Worm (Caenorhabditis elegans) whole organism, late embryonic: ENCODE measurements around the gene nlp-57.

ENCODE experiments used
- F13H6.1 ChIP-seq: sonication (generic microtip); optimal IDR thresholded peaks from 2 replicates; lab custom pipeline; 2016; ENCODE audit warnings: missing genetic modification characterization, missing compliant biosample characterization
- K02D7.2 ChIP-seq: sonication (generic microtip); optimal IDR thresholded peaks from 2 replicates; lab custom pipeline; 2017; ENCODE audit warnings: mild to moderate bottlenecking, missing genetic modification characterization, missing compliant biosample characterization
- T23F11.4 ChIP-seq: fragments of 200-800 bp; sonication (Bioruptor generic); optimal IDR thresholded peaks from 2 replicates; lab custom pipeline; 2018; ENCODE audit warnings: mild to moderate bottlenecking, missing genetic modification characterization, missing compliant biosample characterization
- ama-1 ChIP-seq: fragments of 150-350 bp; optimal IDR thresholded peaks from 2 replicates; lab custom pipeline; 2014
- ceh-14 ChIP-seq: sonication (generic microtip); optimal IDR thresholded peaks from 2 replicates; lab custom pipeline; 2016; ENCODE audit warnings: missing genotype, missing genetic modification characterization, missing compliant biosample characterization
- ceh-18 ChIP-seq: sonication (generic microtip); optimal IDR thresholded peaks from 2 replicates; lab custom pipeline; 2016; ENCODE audit warnings: missing genetic modification characterization, missing compliant biosample characterization
- ceh-19 ChIP-seq: fragments of 200-800 bp; sonication (Bioruptor generic); optimal IDR thresholded peaks from 2 replicates; lab custom pipeline; 2018; ENCODE audit warnings: mild to moderate bottlenecking, missing genetic modification characterization, missing compliant biosample characterization
- ceh-2 ChIP-seq: sonication (generic microtip); optimal IDR thresholded peaks from 2 replicates; lab custom pipeline; 2016; ENCODE audit warnings: missing genotype, missing genetic modification characterization, missing compliant biosample characterization
- ceh-22 ChIP-seq: sonication (generic microtip); optimal IDR thresholded peaks from 2 replicates; lab custom pipeline; 2017; ENCODE audit warnings: missing biosample characterization, missing genetic modification characterization
- ceh-24 ChIP-seq: sonication (generic microtip); optimal IDR thresholded peaks from 2 replicates; lab custom pipeline; 2016; ENCODE audit warnings: mild to moderate bottlenecking, missing genetic modification characterization, missing compliant biosample characterization
- che-1 ChIP-seq: sonication (generic microtip); optimal IDR thresholded peaks from 2 replicates; lab custom pipeline; 2016; ENCODE audit warnings: mild to moderate bottlenecking, missing genetic modification characterization, missing compliant biosample characterization
- dmd-4 ChIP-seq: sonication (generic microtip); optimal IDR thresholded peaks from 2 replicates; lab custom pipeline; 2016; ENCODE audit warnings: borderline replicate concordance, missing genetic modification characterization, missing compliant biosample characterization
- elt-2 ChIP-seq: sonication (generic microtip); optimal IDR thresholded peaks from 2 replicates; lab custom pipeline; 2016; ENCODE audit warnings: missing genetic modification reagents, missing genetic modification characterization, missing compliant biosample characterization
- ets-4 ChIP-seq: sonication (generic microtip); optimal IDR thresholded peaks from 2 replicates; lab custom pipeline; 2016; ENCODE audit warnings: missing genetic modification characterization, missing compliant biosample characterization
- eyg-1 ChIP-seq: sonication (generic microtip); optimal IDR thresholded peaks from 2 replicates; lab custom pipeline; 2016; ENCODE audit warnings: missing genotype, missing genetic modification characterization, missing compliant biosample characterization
- fkh-10 ChIP-seq: fragments of 150-350 bp; optimal IDR thresholded peaks from 2 replicates; lab custom pipeline; 2014; ENCODE audit warnings: missing biosample characterization, missing genetic modification reagents, missing genetic modification characterization
- gmeb-2 ChIP-seq: sonication (generic microtip); optimal IDR thresholded peaks from 2 replicates; lab custom pipeline; 2016; ENCODE audit warnings: missing genetic modification characterization, inconsistent platforms, missing compliant biosample characterization
- hlh-15 ChIP-seq: sonication (generic microtip); optimal IDR thresholded peaks from 2 replicates; lab custom pipeline; 2016; ENCODE audit warnings: missing genetic modification characterization, missing compliant biosample characterization
- hlh-30 ChIP-seq: sonication (generic microtip); optimal IDR thresholded peaks from 2 replicates; lab custom pipeline; 2017; ENCODE audit warnings: antibody characterized with exemption, missing genetic modification characterization, missing compliant biosample characterization; ENCODE audit not compliant: insufficient read depth
- hlh-6 ChIP-seq: sonication (generic microtip); optimal IDR thresholded peaks from 2 replicates; lab custom pipeline; 2016; ENCODE audit warnings: missing genotype, missing genetic modification characterization, missing compliant biosample characterization
- lin-11 ChIP-seq: fragments of 200-800 bp; sonication (Bioruptor generic); optimal IDR thresholded peaks from 2 replicates; lab custom pipeline; 2018; ENCODE audit warnings: mild to moderate bottlenecking, missing genetic modification characterization, missing compliant biosample characterization
- madf-2 ChIP-seq: sonication (generic microtip); optimal IDR thresholded peaks from 2 replicates; lab custom pipeline; 2017; ENCODE audit warnings: missing genetic modification characterization, missing compliant biosample characterization
- mec-3 ChIP-seq: sonication (generic microtip); optimal IDR thresholded peaks from 2 replicates; lab custom pipeline; 2016; ENCODE audit warnings: borderline replicate concordance, missing genetic modification characterization, missing compliant biosample characterization
- pag-3 ChIP-seq: sonication (generic microtip); optimal IDR thresholded peaks from 2 replicates; lab custom pipeline; 2016; ENCODE audit warnings: missing compliant biosample characterization, missing genetic modification characterization, borderline replicate concordance
- pha-2 ChIP-seq: sonication (generic microtip); optimal IDR thresholded peaks from 2 replicates; lab custom pipeline; 2017; ENCODE audit warnings: mild to moderate bottlenecking, missing genetic modification characterization, missing compliant biosample characterization
- pha-4 ChIP-seq: fragments of 150-350 bp; optimal IDR thresholded peaks from 2 replicates; lab custom pipeline; 2018; ENCODE audit warnings: missing biosample characterization, missing genetic modification reagents, missing genetic modification characterization
- pqm-1 ChIP-seq: sonication (generic microtip); optimal IDR thresholded peaks from 2 replicates; lab custom pipeline; 2016; ENCODE audit warnings: missing genetic modification characterization, missing compliant biosample characterization
- ref-2 ChIP-seq: sonication (generic microtip); optimal IDR thresholded peaks from 2 replicates; lab custom pipeline; 2016; ENCODE audit warnings: missing genetic modification characterization, missing compliant biosample characterization
- rnt-1 ChIP-seq: sonication (generic microtip); optimal IDR thresholded peaks from 2 replicates; lab custom pipeline; 2016; ENCODE audit warnings: missing genetic modification characterization, missing compliant biosample characterization
- sox-4 ChIP-seq: sonication (generic microtip); optimal IDR thresholded peaks from 2 replicates; lab custom pipeline; 2017; ENCODE audit warnings: mild to moderate bottlenecking, missing genetic modification characterization, inconsistent platforms, missing compliant biosample characterization
- syd-9 ChIP-seq: sonication (generic microtip); optimal IDR thresholded peaks from 2 replicates; lab custom pipeline; 2016; ENCODE audit warnings: mild to moderate bottlenecking, missing genetic modification characterization, moderate library complexity, missing compliant biosample characterization
- tbx-2 ChIP-seq: sonication (generic microtip); optimal IDR thresholded peaks from 2 replicates; lab custom pipeline; 2016; ENCODE audit warnings: missing genetic modification characterization, missing compliant biosample characterization
- unc-3 ChIP-seq, 2 experiments: fragments of 200-800 bp in 1 of 2; sonication (Bioruptor generic) in 1 of 2; sonication (generic microtip) in 1 of 2; conservative IDR thresholded peaks in 1 of 2; optimal IDR thresholded peaks in 1 of 2; 2 replicates each; pipeline versions ENCODE4 v1.3.6 to Lab custom; 2016 to 2022; ENCODE audit warnings: missing compliant biosample characterization in 2 of 2, missing genetic modification characterization in 2 of 2, missing genetic modification reagents in 1 of 2
- unc-42 ChIP-seq: sonication (generic microtip); optimal IDR thresholded peaks from 2 replicates; lab custom pipeline; 2016; ENCODE audit warnings: missing genotype, missing genetic modification characterization, missing compliant biosample characterization
- unc-86 ChIP-seq: sonication (generic microtip); optimal IDR thresholded peaks from 2 replicates; lab custom pipeline; 2016; ENCODE audit warnings: missing genetic modification characterization, missing compliant biosample characterization
- ztf-16 ChIP-seq: sonication (generic microtip); optimal IDR thresholded peaks from 2 replicates; lab custom pipeline; 2017; ENCODE audit warnings: missing genetic modification characterization, missing compliant biosample characterization

The nlp-57 gene

DNA sequence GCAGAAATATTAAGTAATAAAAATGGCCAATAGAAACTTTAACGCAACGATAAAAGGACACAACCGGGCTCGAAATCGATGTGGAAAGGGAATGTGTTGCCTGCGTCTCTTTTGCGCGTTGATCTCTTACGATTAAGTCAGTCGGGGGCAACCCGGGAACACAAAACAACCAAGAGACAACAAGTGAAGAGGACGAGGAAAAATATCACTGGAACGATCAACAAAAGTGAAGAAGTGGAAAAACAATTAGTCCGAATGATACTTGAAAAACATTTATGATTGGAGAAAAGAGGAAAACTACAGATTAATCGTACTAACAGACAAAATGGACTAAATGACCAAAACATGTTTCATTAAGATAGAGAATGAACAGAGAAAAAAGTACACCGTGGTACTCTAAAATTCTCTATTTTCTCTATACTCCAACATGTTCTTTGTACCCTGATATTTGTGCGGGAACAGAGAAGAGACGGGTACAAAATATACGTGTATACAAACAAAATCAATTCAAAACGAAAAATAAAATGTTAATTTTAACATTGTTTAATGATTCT is 6.5 kb upstream of the nlp-57 start, which contains the start of gene F08G12.5:
Gene F08G12.5, minus strand, starts transcription at position 1 of the 554 bp plus-strand sequence.
- TF ChIP-seq dmd-4 (no peak), elt-2 (tag; lab: Kevin White, UChicago) (peak; percentile 1)

DNA sequence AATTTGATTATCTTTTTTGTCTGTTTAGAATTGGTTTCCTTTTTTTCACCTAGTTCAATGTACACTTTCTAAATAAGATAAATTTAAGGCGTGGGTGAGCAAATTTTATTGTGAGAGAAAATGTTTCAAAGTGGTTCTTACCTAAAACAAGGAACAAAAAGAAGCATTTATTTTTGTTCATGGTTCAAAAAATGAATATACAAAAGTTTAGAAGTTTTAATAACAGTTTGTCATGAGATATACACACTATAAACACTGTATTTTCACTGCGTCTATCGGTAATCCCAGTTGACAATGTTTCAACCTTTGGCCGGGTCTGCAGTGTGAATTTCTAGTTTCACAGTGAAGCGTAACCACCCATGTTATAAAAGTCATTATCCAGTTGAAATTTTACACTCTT is 1.5 kb upstream of the nlp-57 start, which contains the start of gene F08G12.11:
Gene F08G12.11, minus strand, starts transcription at position 181 of the 400 bp plus-strand sequence.
- TF ChIP-seq pha-2 (no peak), ets-4 (tag; lab: Kevin White, UChicago) (no peak), hlh-15 (tag; lab: Kevin White, UChicago) (no peak), unc-86 (no peak), pag-3 (tag; lab: Kevin White, UChicago) (no peak), che-1 (tag; lab: Kevin White, UChicago) (no peak), ceh-14 (tag; lab: Kevin White, UChicago) (no peak), hlh-30 (no peak), ceh-18 (tag; lab: Kevin White, UChicago) (no peak)

DNA sequence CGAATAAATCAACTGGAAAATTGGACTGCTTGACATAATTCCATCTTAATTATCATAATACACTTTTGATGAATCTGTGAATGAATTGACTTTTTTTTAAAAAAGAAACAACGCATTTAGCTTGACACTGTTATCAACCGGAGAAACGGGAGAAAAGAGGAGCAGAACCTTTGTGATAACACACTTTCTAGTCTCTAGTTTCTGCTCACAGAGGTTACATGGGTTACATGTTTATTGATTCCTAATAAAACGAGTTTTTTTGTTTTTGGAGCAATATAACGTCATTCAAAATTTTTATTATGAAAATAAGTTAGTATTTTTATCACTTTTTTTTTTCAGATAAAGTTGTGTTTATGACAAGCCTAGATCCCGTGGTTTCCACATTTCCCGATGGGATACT is 1.1 kb downstream of the nlp-57 start, which contains the start of gene hizr-1:
Gene hizr-1, plus strand, starts transcription at position 340 of the 400 bp plus-strand sequence.
- TF ChIP-seq pha-4 (no peak), rnt-1 (tag; lab: Kevin White, UChicago) (no peak), ceh-22 (tag; lab: Kevin White, UChicago) (no peak), fkh-10 (GFP tag; lab: Kevin White, UChicago) (no peak), unc-3 (GFP tag; conservative IDR thresholded peaks at IDR 0.05; lab: Robert Waterston, UW) (no peak), unc-3 (tag; optimal IDR thresholded peaks at IDR 0.05; lab: Kevin White, UChicago) (no peak), ama-1 (lab: Kevin White, UChicago) (no peak), ceh-2 (tag; lab: Kevin White, UChicago) (no peak), ztf-16 (tag; lab: Kevin White, UChicago) (no peak), hlh-6 (tag; lab: Kevin White, UChicago) (no peak), madf-2 (tag; lab: Kevin White, UChicago) (no peak), unc-42 (tag; lab: Kevin White, UChicago) (no peak), hlh-30 (no peak), syd-9 (tag; lab: Kevin White, UChicago) (no peak), gmeb-2 (tag; lab: Kevin White, UChicago) (no peak), pqm-1 (tag; lab: Kevin White, UChicago) (no peak), ceh-24 (tag; lab: Kevin White, UChicago) (no peak), T23F11.4 (GFP tag; lab: Kevin White, UChicago) (no peak), mec-3 (tag; lab: Kevin White, UChicago) (no peak)
- TF ChIP-seq, all 69 proteins: peak for 0

DNA sequence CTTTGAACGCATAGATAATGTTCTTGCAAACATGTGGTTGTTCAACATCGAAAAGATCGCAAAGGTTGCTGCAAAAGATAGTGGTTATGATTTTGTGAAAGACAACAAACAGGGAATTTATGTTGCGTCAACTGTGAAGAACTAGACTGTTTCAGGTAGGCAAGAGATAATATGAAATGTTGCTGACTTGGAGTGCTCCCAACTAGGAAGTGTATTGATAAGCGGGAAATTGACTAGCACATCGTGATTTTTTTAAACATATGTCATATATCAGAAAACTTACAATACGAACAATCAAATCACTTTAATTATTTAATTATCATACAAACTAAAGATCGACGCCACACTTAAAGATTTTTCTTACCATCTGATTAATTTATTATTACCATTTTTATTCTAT is 6.4 kb downstream of the nlp-57 start:
- no peak for TF ChIP-seq lin-11 (tag; lab: Kevin White, UChicago)
- no peak for TF ChIP-seq pqm-1 (tag; lab: Kevin White, UChicago)

DNA sequence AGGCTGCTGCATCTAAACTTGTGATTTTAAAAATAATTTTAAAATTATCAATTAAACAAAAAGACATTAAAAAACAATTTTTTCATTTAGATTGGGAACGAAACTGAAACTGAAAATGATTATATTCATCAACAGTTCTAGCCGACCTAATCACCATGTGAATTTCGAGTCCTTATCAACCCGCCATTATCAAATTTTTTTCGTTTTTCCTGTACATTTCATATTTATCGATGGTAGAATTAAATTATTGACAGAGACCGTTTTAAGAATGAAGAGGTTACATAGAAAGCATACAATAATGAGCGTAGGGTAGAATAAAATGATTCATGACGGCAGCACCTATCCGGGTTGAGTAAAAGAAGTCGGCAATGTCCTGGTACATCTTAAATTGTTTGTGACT is 7.4 kb downstream of the nlp-57 start, which contains the start of gene asm-2:
Gene asm-2, minus strand, starts transcription at position 12 of the 400 bp plus-strand sequence.
- TF ChIP-seq tbx-2 (tag; lab: Kevin White, UChicago) (no peak), ceh-22 (tag; lab: Kevin White, UChicago) (no peak), F13H6.1 (tag; lab: Kevin White, UChicago) (no peak), sox-4 (no peak), eyg-1 (tag; lab: Kevin White, UChicago) (no peak), ceh-19 (GFP tag; lab: Kevin White, UChicago) (no peak), ref-2 (tag; lab: Kevin White, UChicago) (no peak), hlh-30 (no peak), K02D7.2 (no peak)
